Worm (Caenorhabditis elegans) whole organism, L3 larva: Measurements from ENCODE around the gene ncs-5.

Experiments
- elt-3 ChIP-seq, 3 experiments: fragments of 150-350 bp in 1 of 3; sonication (generic microtip) in 2 of 3; optimal IDR thresholded peaks; 2 replicates in 2 of 3; 4 replicates in 1 of 3; lab custom pipeline; 2014 to 2017; ENCODE audit warnings: missing biosample characterization in 3 of 3, missing genetic modification characterization in 3 of 3
- fkh-10 ChIP-seq: sonication (generic microtip); optimal IDR thresholded peaks from 2 replicates; lab custom pipeline; 2017; ENCODE audit warnings: missing biosample characterization, missing genetic modification reagents, missing genetic modification characterization
- lin-15B ChIP-seq: fragments of 150-350 bp; optimal IDR thresholded peaks from 2 replicates; lab custom pipeline; 2014; ENCODE audit warnings: missing biosample characterization, missing genetic modification characterization
- lin-39 ChIP-seq: fragments of 150-350 bp; optimal IDR thresholded peaks from 2 replicates; lab custom pipeline; 2018; ENCODE audit warnings: missing biosample characterization, missing genetic modification reagents, missing genetic modification characterization
- unc-62 ChIP-seq: fragments of 150-350 bp; sonication (generic microtip); optimal IDR thresholded peaks from 4 replicates; lab custom pipeline; 2014; ENCODE audit warnings: missing biosample characterization, missing genetic modification reagents, missing genetic modification characterization
- ztf-11 ChIP-seq: fragments of 150-350 bp; optimal IDR thresholded peaks from 2 replicates; lab custom pipeline; 2014; ENCODE audit warnings: missing biosample characterization, missing genetic modification characterization
- ztf-4 ChIP-seq: fragments of 150-350 bp; optimal IDR thresholded peaks from 2 replicates; lab custom pipeline; 2014; ENCODE audit warnings: missing biosample characterization, missing genetic modification characterization

DNA sequence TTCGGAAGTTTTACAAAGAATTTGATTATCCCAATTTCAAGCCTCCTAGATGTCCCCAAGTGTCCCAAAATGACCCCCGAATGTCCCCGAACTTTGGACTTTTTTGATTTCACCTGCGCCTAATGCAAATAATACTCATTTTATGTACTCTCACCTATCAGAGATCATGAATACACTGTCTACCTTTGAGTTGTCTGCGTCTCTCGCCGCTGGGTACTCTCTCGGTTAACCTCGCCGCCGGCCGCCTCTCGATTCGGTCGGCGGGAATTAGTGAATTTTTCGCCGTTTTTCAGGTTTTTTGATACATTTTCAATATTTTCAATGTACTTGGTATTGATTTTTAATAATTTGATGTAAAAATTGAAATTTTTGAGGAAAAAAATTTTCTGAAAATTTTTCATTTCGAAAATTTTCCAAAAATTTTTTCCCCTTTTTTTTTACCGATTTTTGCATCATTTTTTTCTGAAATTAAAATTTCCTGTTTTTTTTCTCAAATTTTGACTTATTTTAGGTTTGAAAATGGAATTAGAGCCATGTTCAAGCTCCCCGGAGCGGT, 19.3 kb downstream of the ncs-5 start, which contains the start of gene nhr-65:
- TF ChIP-seq ztf-4: no peak
- TF ChIP-seq lin-15B (tag; lab: Kevin White, UChicago): no peak
- TF ChIP-seq ztf-11 (tag; lab: Kevin White, UChicago): no peak
- TF ChIP-seq lin-39: no peak
- no peak for TF ChIP-seq unc-62 (GFP tag; lab: Kevin White, UChicago)
- no peak for TF ChIP-seq fkh-10 (GFP tag; lab: Kevin White, UChicago)
- TF ChIP-seq elt-3 (tag; optimal IDR thresholded peaks at IDR 0.05; lab: Kevin White, UChicago): no peak
